Worm (Caenorhabditis elegans): ENCODE measurements around the gene F49A5.10.

Gene F49A5.10

ce11 chrV:16916079-16916478, 41.0 kb downstream of the F49A5.10 start, which contains the start of gene F09C6.10:
F09C6.10 (minus strand) TSS chrV:16916179.
- TF ChIP-seq lin-32 (GFP tag; optimal IDR thresholded peaks at IDR 0.05) (no peak), lin-13 (tag; optimal IDR thresholded peaks at IDR 0.05) (no peak), mab-5 (tag; optimal IDR thresholded peaks at IDR 0.05) (no peak), ztf-11 (tag; optimal IDR thresholded peaks at IDR 0.05) (no peak), flh-1 (GFP tag; optimal IDR thresholded peaks at IDR 0.05) (no peak), pha-4 (tag; optimal IDR thresholded peaks at IDR 0.05) (no peak), unc-62 (GFP tag; optimal IDR thresholded peaks at IDR 0.05) (no peak), mls-2 (tag; optimal IDR thresholded peaks at IDR 0.05) (no peak), ham-2 (GFP tag; optimal IDR thresholded peaks at IDR 0.05) (no peak), drap-1 (GFP tag; optimal IDR thresholded peaks at IDR 0.05) (no peak), unc-120 (tag; optimal IDR thresholded peaks at IDR 0.05; ENCODE audit: poor library complexity, severe bottlenecking) (no peak), ces-1 (GFP tag; optimal IDR thresholded peaks at IDR 0.05) (no peak)

- TF ChIP-seq flh-1 (GFP tag; optimal IDR thresholded peaks at IDR 0.05) (no peak), unc-39 (tag; optimal IDR thresholded peaks at IDR 0.05) (no peak)
These were observed 43.3 kb downstream of the F49A5.10 start, which contains the start of the genes fbxa-206 and Y102A5C.2 for ce11 chrV:16918378-16918777. fbxa-206 (minus strand) TSS chrV:16918478. Y102A5C.2 (plus strand) TSS chrV:16918731.

ce11 chrV:16919675-16920074, 44.6 kb downstream of the F49A5.10 start:
- TF ChIP-seq lsy-2 (tag; optimal IDR thresholded peaks at IDR 0.05) (no peak), snpc-4 (tag; optimal IDR thresholded peaks at IDR 0.05) (no peak), nhr-12 (tag; optimal IDR thresholded peaks at IDR 0.05) (no peak), lin-13 (tag; optimal IDR thresholded peaks at IDR 0.05) (no peak), blmp-1 (tag; optimal IDR thresholded peaks at IDR 0.05) (no peak), drap-1 (GFP tag; optimal IDR thresholded peaks at IDR 0.05) (no peak), ces-1 (GFP tag; optimal IDR thresholded peaks at IDR 0.05) (no peak), lin-32 (GFP tag; optimal IDR thresholded peaks at IDR 0.05) (no peak), unc-39 (tag; optimal IDR thresholded peaks at IDR 0.05) (no peak), pha-4 (tag; optimal IDR thresholded peaks at IDR 0.05) (no peak), elt-1 (tag; optimal IDR thresholded peaks at IDR 0.05; ENCODE audit: borderline replicate concordance, insufficient read depth) (no peak), ceh-39 (tag; optimal IDR thresholded peaks at IDR 0.05) (no peak), elt-3 (tag; optimal IDR thresholded peaks at IDR 0.05) (no peak), zip-8 (tag; optimal IDR thresholded peaks at IDR 0.05) (no peak), cnd-1 (tag; optimal IDR thresholded peaks at IDR 0.05) (no peak), tbx-8 (GFP tag; optimal IDR thresholded peaks at IDR 0.05) (no peak), unc-120 (tag; optimal IDR thresholded peaks at IDR 0.05; ENCODE audit: poor library complexity, severe bottlenecking) (no peak), ceh-83 (GFP tag; optimal IDR thresholded peaks at IDR 0.05) (no peak)

- TF ChIP-seq ceh-83 (GFP tag; optimal IDR thresholded peaks at IDR 0.05) (no peak), tbx-8 (GFP tag; optimal IDR thresholded peaks at IDR 0.05) (no peak), bed-3 (GFP tag; optimal IDR thresholded peaks at IDR 0.05) (no peak), cnd-1 (tag; optimal IDR thresholded peaks at IDR 0.05) (no peak), unc-39 (tag; optimal IDR thresholded peaks at IDR 0.05) (no peak), elt-1 (tag; optimal IDR thresholded peaks at IDR 0.05; ENCODE audit: borderline replicate concordance, insufficient read depth) (no peak)
These were observed 46.9 kb downstream of the F49A5.10 start, which contains the start of gene Y102A5C.4 for ce11 chrV:16921952-16922351. Y102A5C.4 (plus strand) TSS chrV:16922252.
